Worm (Caenorhabditis elegans) whole organism, L4 larva: ENCODE data around the gene scl-8.

Experiments
- D1046.2 ChIP-seq: fragments of 200-800 bp; sonication (Bioruptor generic); IDR thresholded peaks from 2 replicates; pipeline ENCODE4 v1.3.6; 2022; ENCODE audit warnings: missing genetic modification characterization, missing compliant biosample characterization
- F37D6.2 ChIP-seq: sonication (generic microtip); optimal IDR thresholded peaks from 2 replicates; lab custom pipeline; 2016; ENCODE audit warnings: mild to moderate bottlenecking, missing genetic modification characterization, missing compliant biosample characterization
- F44E2.7 ChIP-seq: fragments of 200-800 bp; sonication (Bioruptor generic); IDR thresholded peaks from 2 replicates; pipeline ENCODE4 v2.1.2; 2022; ENCODE audit warnings: missing genetic modification characterization, missing compliant biosample characterization
- F49E8.2 ChIP-seq: sonication (generic microtip); optimal IDR thresholded peaks from 2 replicates; lab custom pipeline; 2016; ENCODE audit warnings: missing compliant biosample characterization, mild to moderate bottlenecking, missing genetic modification characterization, borderline replicate concordance
- T20F7.1 ChIP-seq: fragments of 200-800 bp; sonication (Bioruptor generic); optimal IDR thresholded peaks from 2 replicates; lab custom pipeline; 2018; ENCODE audit warnings: mild to moderate bottlenecking, missing genetic modification characterization, missing compliant biosample characterization
- aha-1 ChIP-seq: fragments of 150-350 bp; peaks from one replicate; lab custom pipeline; 2014; ENCODE audit warnings: missing biosample characterization, missing genetic modification characterization
- aly-2 ChIP-seq: sonication (generic microtip); optimal IDR thresholded peaks from 2 replicates; lab custom pipeline; 2018; ENCODE audit warnings: missing biosample characterization, missing genetic modification characterization
- ama-1 ChIP-seq: fragments of 150-350 bp; optimal IDR thresholded peaks from 2 replicates; lab custom pipeline; 2014; ENCODE audit warnings: inconsistent platforms, mixed read lengths
- ceh-20 ChIP-seq: fragments of 200-800 bp; sonication (Bioruptor generic); IDR thresholded peaks from 2 replicates; pipeline ENCODE4 v1.3.6; 2022; ENCODE audit warnings: missing genetic modification reagents, missing genetic modification characterization, missing compliant biosample characterization
- ceh-28 ChIP-seq: fragments of 150-350 bp; optimal IDR thresholded peaks from 2 replicates; lab custom pipeline; 2014; ENCODE audit warnings: missing biosample characterization, missing genetic modification reagents, missing genetic modification characterization
- ceh-32 ChIP-seq: sonication (generic microtip); optimal IDR thresholded peaks from 2 replicates; lab custom pipeline; 2016; ENCODE audit warnings: mild to moderate bottlenecking, missing genetic modification characterization, missing compliant biosample characterization; ENCODE audit not compliant: poor library complexity
- ceh-44 ChIP-seq: fragments of 200-800 bp; sonication (Bioruptor generic); IDR thresholded peaks from 2 replicates; pipeline ENCODE4 v1.3.6; 2022; ENCODE audit warnings: missing genetic modification reagents, missing genetic modification characterization, missing compliant biosample characterization
- ceh-62 ChIP-seq: sonication (generic microtip); optimal IDR thresholded peaks from 2 replicates; lab custom pipeline; 2017; ENCODE audit warnings: missing biosample characterization, missing genetic modification characterization
- cey-2 ChIP-seq: sonication (generic microtip); optimal IDR thresholded peaks from 3 replicates; lab custom pipeline; 2017; ENCODE audit warnings: missing genetic modification characterization, mild to moderate bottlenecking, missing compliant biosample characterization, antibody characterized with exemption, borderline replicate concordance; ENCODE audit not compliant: insufficient read depth
- ctbp-1 ChIP-seq: fragments of 200-800 bp; sonication (Bioruptor generic); IDR thresholded peaks from 2 replicates; pipeline ENCODE4 v1.3.6; 2022; ENCODE audit warnings: missing genetic modification reagents, missing genetic modification characterization, missing compliant biosample characterization
- daf-12 ChIP-seq: fragments of 150-350 bp; optimal IDR thresholded peaks from 2 replicates; lab custom pipeline; 2014; ENCODE audit warnings: missing biosample characterization, missing genetic modification reagents, missing genetic modification characterization
- daf-19 ChIP-seq: fragments of 200-800 bp; sonication (Bioruptor generic); conservative IDR thresholded peaks from 2 replicates; pipeline ENCODE4 v1.3.6; 2022; ENCODE audit warnings: missing genetic modification characterization, missing compliant biosample characterization
- dmd-6 ChIP-seq: fragments of 200-800 bp; sonication (Bioruptor generic); IDR thresholded peaks from 2 replicates; pipeline ENCODE4 v1.3.6; 2022; ENCODE audit warnings: missing genetic modification reagents, missing genetic modification characterization, missing compliant biosample characterization
- dmd-9 ChIP-seq: fragments of 200-800 bp; sonication (Bioruptor generic); IDR thresholded peaks from 2 replicates; pipeline ENCODE4 v1.3.6; 2022; ENCODE audit warnings: missing genetic modification reagents, missing genetic modification characterization, missing compliant biosample characterization
- dpl-1 ChIP-seq: fragments of 150-350 bp; optimal IDR thresholded peaks from 2 replicates; lab custom pipeline; 2014; ENCODE audit warnings: missing biosample characterization, missing genetic modification reagents, missing genetic modification characterization
- egl-27 ChIP-seq: sonication (generic microtip); optimal IDR thresholded peaks from 3 replicates; lab custom pipeline; 2017; ENCODE audit warnings: missing biosample characterization, missing genetic modification reagents, missing genetic modification characterization
- fos-1 ChIP-seq: fragments of 150-350 bp; optimal IDR thresholded peaks from 2 replicates; lab custom pipeline; 2014; ENCODE audit warnings: missing biosample characterization, missing genetic modification characterization
- gei-8 ChIP-seq: fragments of 200-800 bp; sonication (Bioruptor generic); optimal IDR thresholded peaks from 2 replicates; lab custom pipeline; 2018; ENCODE audit warnings: mild to moderate bottlenecking, missing genetic modification characterization, missing compliant biosample characterization
- hif-1 ChIP-seq, 2 experiments: sonication (generic microtip); optimal IDR thresholded peaks; 2 replicates each; lab custom pipeline; 2016 to 2017; ENCODE audit warnings: missing compliant biosample characterization in 2 of 2, missing genetic modification characterization in 2 of 2, missing genetic modification reagents in 2 of 2, missing genotype in 2 of 2, mild to moderate bottlenecking in 1 of 2
- hlh-30 ChIP-seq: sonication (generic microtip); optimal IDR thresholded peaks from 2 replicates; lab custom pipeline; 2017; ENCODE audit warnings: antibody characterized with exemption, mild to moderate bottlenecking, missing genetic modification characterization, missing compliant biosample characterization; ENCODE audit not compliant: insufficient read depth
- lin-39 ChIP-seq: fragments of 150-350 bp; optimal IDR thresholded peaks from 2 replicates; lab custom pipeline; 2014; ENCODE audit warnings: missing biosample characterization, missing genetic modification reagents, missing genetic modification characterization
- lir-3 ChIP-seq: sonication (generic microtip); optimal IDR thresholded peaks from 2 replicates; lab custom pipeline; 2016; ENCODE audit warnings: mild to moderate bottlenecking, missing genetic modification characterization, missing compliant biosample characterization
- madf-5 ChIP-seq, 2 experiments: fragments of 200-800 bp; sonication (Bioruptor generic); IDR thresholded peaks; 2 replicates each; pipeline ENCODE4 v1.3.6; 2022; ENCODE audit warnings: missing compliant biosample characterization in 2 of 2, missing genetic modification characterization in 2 of 2
- mdl-1 ChIP-seq, 2 experiments: fragments of 150-350 bp in 1 of 2; sonication (generic microtip) in 1 of 2; optimal IDR thresholded peaks; 2 replicates each; lab custom pipeline; 2014 to 2017; ENCODE audit warnings: missing biosample characterization in 2 of 2, missing genetic modification characterization in 2 of 2
- mep-1 ChIP-seq: fragments of 150-350 bp; sonication (generic microtip); optimal IDR thresholded peaks from 3 replicates; lab custom pipeline; 2014; ENCODE audit warnings: missing biosample characterization, missing genetic modification characterization
- nhr-102 ChIP-seq: sonication (generic microtip); optimal IDR thresholded peaks from 2 replicates; lab custom pipeline; 2016; ENCODE audit warnings: mild to moderate bottlenecking, missing genetic modification characterization, moderate library complexity, missing compliant biosample characterization
- nhr-41 ChIP-seq: fragments of 200-800 bp; sonication (Bioruptor generic); IDR thresholded peaks from 2 replicates; pipeline ENCODE4 v1.3.6; 2022; ENCODE audit warnings: missing genetic modification reagents, missing genetic modification characterization, missing compliant biosample characterization
- nhr-76 ChIP-seq: fragments of 150-350 bp; optimal IDR thresholded peaks from 2 replicates; lab custom pipeline; 2014; ENCODE audit warnings: missing biosample characterization, missing genetic modification characterization
- nhr-77 ChIP-seq: fragments of 150-350 bp; optimal IDR thresholded peaks from 2 replicates; lab custom pipeline; 2014; ENCODE audit warnings: missing biosample characterization, missing genetic modification characterization
- rbr-2 ChIP-seq: sonication (generic microtip); optimal IDR thresholded peaks from 2 replicates; lab custom pipeline; 2016; ENCODE audit warnings: missing genotype, missing genetic modification characterization, missing compliant biosample characterization
- saeg-2 ChIP-seq: fragments of 200-800 bp; sonication (Bioruptor generic); IDR thresholded peaks from 2 replicates; pipeline ENCODE4 v1.3.6; 2022; ENCODE audit warnings: missing genetic modification reagents, missing genetic modification characterization, missing compliant biosample characterization
- set-16 ChIP-seq: fragments of 200-800 bp; sonication (Bioruptor generic); IDR thresholded peaks from 2 replicates; pipeline ENCODE4 v1.3.6; 2022; ENCODE audit warnings: missing genetic modification reagents, missing genetic modification characterization, missing compliant biosample characterization
- snpc-1.2 ChIP-seq: fragments of 200-800 bp; sonication (Bioruptor generic); IDR thresholded peaks from 2 replicates; pipeline ENCODE4 v1.3.6; 2022; ENCODE audit warnings: missing genetic modification reagents, missing genetic modification characterization, missing compliant biosample characterization
- unc-130 ChIP-seq: sonication (generic microtip); optimal IDR thresholded peaks from 2 replicates; lab custom pipeline; 2016; ENCODE audit warnings: missing genetic modification reagents, missing genetic modification characterization, missing compliant biosample characterization
- unc-39 ChIP-seq: sonication (generic microtip); optimal IDR thresholded peaks from 2 replicates; lab custom pipeline; 2017; ENCODE audit warnings: missing biosample characterization, missing genetic modification characterization
- unc-62 ChIP-seq, 3 experiments: fragments of 150-350 bp in 1 of 3; sonication (generic microtip); optimal IDR thresholded peaks in 2 of 3; peaks in 1 of 3; 1 replicate in 1 of 3; 2 replicates in 2 of 3; lab custom pipeline; 2014 to 2017; ENCODE audit warnings: missing biosample characterization in 3 of 3, missing genetic modification characterization in 3 of 3, missing genetic modification reagents in 3 of 3, missing genotype in 1 of 3
- zag-1 ChIP-seq: fragments of 150-350 bp; optimal IDR thresholded peaks from 2 replicates; lab custom pipeline; 2014; ENCODE audit warnings: missing biosample characterization, missing genetic modification characterization
- zip-11 ChIP-seq: fragments of 200-800 bp; sonication (Bioruptor generic); IDR thresholded peaks from 2 replicates; pipeline ENCODE4 v1.3.6; 2022; ENCODE audit warnings: missing genetic modification characterization, missing compliant biosample characterization
- ztf-7 ChIP-seq: fragments of 150-350 bp; optimal IDR thresholded peaks from 2 replicates; lab custom pipeline; 2014; ENCODE audit warnings: missing biosample characterization, missing genetic modification characterization

Gene scl-8

DNA sequence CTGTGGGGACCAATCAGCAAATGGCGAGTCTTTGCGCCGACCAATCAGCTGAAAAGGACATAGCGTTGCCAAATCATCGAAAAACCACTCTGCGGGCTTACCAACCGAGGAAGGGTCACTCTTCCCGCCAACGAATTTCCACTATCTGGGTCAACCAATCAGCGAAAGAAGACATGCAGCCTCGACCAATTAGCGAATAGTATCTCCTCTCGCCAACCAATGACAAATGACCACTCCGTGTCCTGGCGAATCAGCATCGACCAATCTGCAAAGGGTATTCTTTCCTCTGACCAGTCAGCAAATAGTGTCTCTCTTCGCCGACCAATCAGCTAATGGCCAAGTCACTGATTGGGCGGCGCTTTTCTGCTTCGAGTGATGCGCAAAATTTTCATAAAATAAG, 30.1 kb upstream of the scl-8 start:
- TF ChIP-seq snpc-1.2 (GFP tag; lab: Robert Waterston, UW) (no peak), ceh-44 (GFP tag; lab: Robert Waterston, UW) (no peak), ama-1 (no peak), aly-2 (tag; lab: Kevin White, UChicago) (no peak), F37D6.2 (tag; lab: Kevin White, UChicago) (no peak), saeg-2 (GFP tag; lab: Robert Waterston, UW) (no peak), dpl-1 (GFP tag; lab: Kevin White, UChicago) (no peak), hif-1 (tag; optimal IDR thresholded peaks at IDR 0.05; lab: Kevin White, UChicago) (no peak), ctbp-1 (GFP tag; lab: Robert Waterston, UW) (no peak), unc-39 (tag; lab: Kevin White, UChicago) (no peak), gei-8 (no peak), ceh-62 (tag; lab: Kevin White, UChicago) (no peak), madf-5 (GFP tag; IDR thresholded peaks at IDR 0.05; lab: Robert Waterston, UW) (no peak), dmd-9 (GFP tag; lab: Robert Waterston, UW) (no peak), cey-2 (tag; lab: Kevin White, UChicago) (no peak)

DNA sequence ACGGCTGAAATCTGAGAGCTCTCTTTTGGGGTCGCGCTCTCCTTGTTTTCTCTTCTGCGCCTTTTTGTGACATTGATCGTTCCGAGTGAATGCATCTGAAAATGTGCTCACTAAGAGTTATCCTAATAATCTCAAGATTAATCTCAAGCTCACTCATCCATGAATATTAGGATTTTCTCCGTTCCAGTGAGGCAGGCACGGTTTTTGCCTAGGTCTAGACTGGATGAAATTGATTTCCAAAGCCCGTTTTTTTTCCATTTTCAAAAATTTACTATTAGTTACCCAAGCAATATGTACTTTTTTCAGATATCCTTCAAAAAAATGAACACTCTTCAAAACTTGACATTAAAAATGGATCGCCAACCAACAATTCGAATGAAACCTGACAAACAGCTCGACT, 29.5 kb upstream of the scl-8 start, which contains the start of gene amt-2:
Gene amt-2, plus strand, starts transcription at position 301 of the 400 bp plus-strand sequence.
- TF ChIP-seq unc-130 (GFP tag; lab: Kevin White, UChicago) (no peak), nhr-77 (no peak), nhr-102 (tag; lab: Kevin White, UChicago) (no peak), nhr-41 (GFP tag; lab: Robert Waterston, UW) (no peak), ceh-28 (tag; lab: Kevin White, UChicago) (no peak), ceh-32 (tag; lab: Kevin White, UChicago) (no peak), mep-1 (tag; lab: Kevin White, UChicago) (no peak), aha-1 (tag; lab: Kevin White, UChicago) (no peak), rbr-2 (tag; lab: Kevin White, UChicago) (no peak), mdl-1 (tag; optimal IDR thresholded peaks at IDR 0.05; lab: Kevin White, UChicago) (no peak), daf-12 (no peak), zip-11 (no peak)

DNA sequence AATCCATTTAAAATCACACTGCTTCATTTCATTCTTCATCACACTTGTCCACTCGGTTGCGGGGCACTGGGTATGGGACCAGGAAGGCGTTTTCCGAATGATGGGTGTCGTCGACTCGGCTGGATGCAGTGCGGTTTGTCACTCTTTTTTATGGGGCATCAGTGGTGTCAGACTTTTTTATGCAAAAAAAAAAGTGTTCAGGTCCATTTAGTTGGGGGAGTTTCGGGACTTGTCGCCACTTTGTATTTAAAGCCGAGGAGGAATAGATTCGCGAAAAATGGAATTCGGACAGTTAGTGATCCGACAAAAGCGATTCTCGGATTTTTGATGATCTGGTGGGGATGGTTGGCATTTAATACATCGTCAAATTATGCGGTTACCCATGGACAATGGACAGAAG, 26.6 kb upstream of the scl-8 start:
- TF ChIP-seq nhr-76 (tag; lab: Kevin White, UChicago) (no peak), aha-1 (tag; lab: Kevin White, UChicago) (peak; percentile 90)

DNA sequence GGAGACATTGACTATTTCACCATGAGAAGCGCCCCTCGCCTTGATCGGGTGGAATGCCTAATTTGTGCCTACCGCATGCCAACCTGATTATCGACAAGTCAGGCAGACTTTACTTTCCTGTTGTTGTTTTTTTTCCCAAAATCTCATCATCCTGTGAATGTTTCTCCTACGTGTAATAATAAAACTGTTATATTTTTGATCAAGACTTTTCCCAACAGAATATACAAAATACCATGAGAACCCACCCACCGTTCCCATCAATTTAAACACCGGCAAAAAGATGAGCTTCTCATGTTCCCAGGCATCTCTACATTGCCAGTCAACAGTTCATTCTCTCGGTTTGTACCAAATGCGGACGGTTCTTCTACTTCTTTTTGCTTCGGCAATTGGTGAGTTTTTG, 24.7 kb upstream of the scl-8 start, which contains the start of gene scl-9:
Gene scl-9, plus strand, starts transcription at position 301 of the 400 bp plus-strand sequence.
- TF ChIP-seq saeg-2 (GFP tag; lab: Robert Waterston, UW) = no peak
- TF ChIP-seq unc-62 (GFP tag; optimal IDR thresholded peaks at IDR 0.05 in 1 of 2; lab: Kevin White, UChicago) = peak in 1 of 2 experiments; percentile 49
- no peak for TF ChIP-seq unc-62 (tag; optimal IDR thresholded peaks at IDR 0.05; lab: Kevin White, UChicago)

DNA sequence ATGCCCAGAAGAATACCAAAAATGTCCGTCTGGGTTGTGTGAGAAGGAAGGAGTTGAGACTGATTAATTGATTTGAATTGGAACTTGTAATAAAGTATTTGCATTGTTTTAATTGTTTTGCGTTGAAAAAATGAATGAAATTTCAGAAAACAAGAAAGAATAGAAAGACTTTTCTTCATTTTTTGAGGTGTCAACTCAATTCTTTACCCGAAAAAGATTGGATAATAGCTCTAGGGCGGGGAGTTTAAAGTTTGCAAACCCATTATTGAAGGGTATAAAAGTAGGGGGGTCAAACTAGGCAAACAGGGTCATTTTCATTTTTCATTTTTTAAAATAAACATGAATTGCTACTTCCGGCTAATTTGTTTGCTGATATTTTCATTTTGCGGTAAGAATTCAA, 23.4 kb upstream of the scl-8 start, which contains the start of gene scl-10:
Gene scl-10, plus strand, starts transcription at position 301 of the 400 bp plus-strand sequence.
- TF ChIP-seq ceh-20 (GFP tag; lab: Robert Waterston, UW) (no peak), ztf-7 (tag; lab: Kevin White, UChicago) (no peak), F49E8.2 (tag; lab: Kevin White, UChicago) (no peak), T20F7.1 (GFP tag; lab: Kevin White, UChicago) (no peak), D1046.2 (GFP tag; lab: Robert Waterston, UW) (no peak), F44E2.7 (no peak), hlh-30 (tag; lab: Kevin White, UChicago) (no peak), unc-39 (tag; lab: Kevin White, UChicago) (no peak), fos-1 (tag; lab: Kevin White, UChicago) (no peak), lin-39 (tag; lab: Kevin White, UChicago) (no peak), zip-11 (no peak), egl-27 (tag; lab: Kevin White, UChicago) (no peak), zag-1 (tag; lab: Kevin White, UChicago) (no peak), set-16 (GFP tag; lab: Robert Waterston, UW) (no peak), dmd-6 (no peak), lir-3 (tag; lab: Kevin White, UChicago) (no peak), nhr-41 (GFP tag; lab: Robert Waterston, UW) (no peak), daf-19 (no peak), madf-5 (GFP tag; IDR thresholded peaks at IDR 0.05; lab: Robert Waterston, UW) (no peak)
